Worm (Caenorhabditis elegans): ENCODE data around the gene ZC239.22.
"Not testable (repeated sequence)": the region's sequence is repeated elsewhere in the genome, so short reads cannot be mapped to it uniquely, and the experiment has no call there.

ZC239.22 gene

DNA sequence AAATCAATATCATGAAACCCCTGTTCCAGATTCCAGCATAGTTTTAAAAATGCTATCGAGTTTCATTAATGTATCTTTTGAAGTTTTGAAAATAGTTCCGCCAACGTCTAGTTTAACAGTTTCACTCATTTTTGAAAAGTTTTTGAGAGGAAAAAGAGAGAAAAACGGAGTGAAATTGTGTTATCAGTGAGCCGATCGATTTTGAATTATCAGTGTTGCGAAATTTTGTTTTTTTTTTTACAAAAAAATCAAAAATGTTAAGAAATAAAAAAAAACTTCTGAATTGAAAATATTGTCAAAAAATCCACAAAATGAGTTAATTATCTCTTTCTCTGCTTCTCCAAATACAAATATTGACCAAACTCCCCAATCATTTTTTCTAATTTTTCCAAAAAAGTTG is 2.1 kb upstream of the ZC239.22 start, which contains the start of gene ZC239.13:
TSS of gene ZC239.13 (minus strand) at position 154 of the 400 bp plus-strand sequence.
- no peak for TF ChIP-seq ceh-82 (tag; optimal IDR thresholded peaks at IDR 0.05)
- TF ChIP-seq fos-1 (tag; optimal IDR thresholded peaks at IDR 0.05): peak; percentile 5

DNA sequence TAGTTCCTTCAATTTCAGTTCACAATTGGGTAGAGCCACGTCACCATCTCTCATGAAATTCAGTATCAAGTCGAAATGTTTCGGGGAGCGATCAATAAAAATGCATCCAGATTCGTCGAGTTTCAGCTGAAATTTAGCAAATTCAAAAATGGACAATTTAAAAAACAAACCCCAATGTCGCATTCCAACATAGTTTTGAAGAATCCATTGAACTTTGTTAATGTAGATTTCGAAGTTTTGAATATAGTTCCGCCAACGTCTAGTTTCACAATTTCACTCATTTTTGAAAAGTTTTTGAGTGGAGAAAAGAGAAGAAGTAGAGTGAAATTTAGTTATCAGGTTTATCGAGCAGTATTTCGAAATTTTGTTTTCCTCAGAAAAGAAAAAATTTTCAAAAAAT is 1.1 kb upstream of the ZC239.22 start, which contains the start of gene ZC239.14:
TSS of gene ZC239.14 (minus strand) at position 305 of the 400 bp plus-strand sequence.
- TF ChIP-seq crh-2 (tag; optimal IDR thresholded peaks at IDR 0.05) (no peak), blmp-1 (tag; optimal IDR thresholded peaks at IDR 0.05; ENCODE audit: insufficient read depth) (no peak), nhr-6 (tag; optimal IDR thresholded peaks at IDR 0.05) (no peak), sma-3 (GFP tag; optimal IDR thresholded peaks at IDR 0.05) (no peak), ama-1 (optimal IDR thresholded peaks at IDR 0.05) (no peak), skn-1 (tag; optimal IDR thresholded peaks at IDR 0.05) (no peak), lin-11 (tag; optimal IDR thresholded peaks at IDR 0.05) (no peak), unc-55 (GFP tag; optimal IDR thresholded peaks at IDR 0.05) (no peak), unc-39 (tag; optimal IDR thresholded peaks at IDR 0.05) (no peak), C34F6.9 (tag; optimal IDR thresholded peaks at IDR 0.05) (no peak), gmeb-1 (tag; optimal IDR thresholded peaks at IDR 0.05) (no peak), ztf-4 (tag; optimal IDR thresholded peaks at IDR 0.05) (no peak), elt-1 (tag; optimal IDR thresholded peaks at IDR 0.05) (no peak), ZK546.5 (tag; optimal IDR thresholded peaks at IDR 0.05) (no peak), dmd-4 (tag; optimal IDR thresholded peaks at IDR 0.05) (no peak), peb-1 (tag; optimal IDR thresholded peaks at IDR 0.05) (no peak), mab-5 (tag; optimal IDR thresholded peaks at IDR 0.05) (no peak), nhr-11 (tag; optimal IDR thresholded peaks at IDR 0.05) (no peak), snpc-4 (tag; optimal IDR thresholded peaks at IDR 0.05) (no peak)

ce11 chrII:3215762-3216161 is 4.9 kb downstream of the ZC239.22 start, which contains the start of gene ZC239.3:
Gene ZC239.3, plus strand, starts transcription at chrII:3216062.
- not testable (repeated sequence) for TF ChIP-seq ztf-4 (tag; optimal IDR thresholded peaks at IDR 0.05); ama-1 (optimal IDR thresholded peaks at IDR 0.05); aly-2 (tag; optimal IDR thresholded peaks at IDR 0.05)

DNA sequence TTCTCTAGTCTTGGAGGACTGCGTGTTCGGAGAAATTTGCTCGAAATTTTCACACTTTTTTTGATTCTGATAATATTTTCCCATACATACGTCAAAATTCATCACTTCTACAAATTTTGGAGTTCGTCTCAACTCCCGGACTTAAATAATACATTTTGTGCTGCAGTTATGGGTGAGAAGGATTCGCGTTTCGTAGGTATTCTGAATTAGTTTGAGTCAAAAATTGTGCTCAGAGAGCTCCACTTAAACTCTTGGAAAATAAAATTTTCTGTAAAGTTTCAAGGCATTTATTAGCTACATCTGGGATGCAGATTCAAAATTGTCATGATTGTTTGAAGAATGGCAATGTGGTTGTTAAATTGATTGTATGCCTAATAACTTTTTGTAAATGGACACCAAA is 6.7 kb downstream of the ZC239.22 start, which contains the start of gene ZC239.4:
TSS of gene ZC239.4 (plus strand) at position 301 of the 400 bp plus-strand sequence.
- no peak for TF ChIP-seq gmeb-1 (tag; optimal IDR thresholded peaks at IDR 0.05)
- no peak for TF ChIP-seq lin-39 (tag; optimal IDR thresholded peaks at IDR 0.05)
- no peak for TF ChIP-seq ztf-4 (tag; optimal IDR thresholded peaks at IDR 0.05)
- TF ChIP-seq ceh-82 (tag; optimal IDR thresholded peaks at IDR 0.05): no peak
- TF ChIP-seq crh-2 (tag; optimal IDR thresholded peaks at IDR 0.05): no peak
- no peak for TF ChIP-seq nhr-12 (tag; optimal IDR thresholded peaks at IDR 0.05)
- no peak for TF ChIP-seq alr-1 (tag; optimal IDR thresholded peaks at IDR 0.05)
- no peak for TF ChIP-seq fos-1 (tag; optimal IDR thresholded peaks at IDR 0.05)
- no peak for TF ChIP-seq unc-55 (GFP tag; optimal IDR thresholded peaks at IDR 0.05)
- TF ChIP-seq ama-1 (optimal IDR thresholded peaks at IDR 0.05): no peak
- no peak for TF ChIP-seq nhr-23 (tag; optimal IDR thresholded peaks at IDR 0.05)
- TF ChIP-seq sma-3 (GFP tag; optimal IDR thresholded peaks at IDR 0.05): no peak
- no peak for TF ChIP-seq zag-1 (tag; optimal IDR thresholded peaks at IDR 0.05)

DNA sequence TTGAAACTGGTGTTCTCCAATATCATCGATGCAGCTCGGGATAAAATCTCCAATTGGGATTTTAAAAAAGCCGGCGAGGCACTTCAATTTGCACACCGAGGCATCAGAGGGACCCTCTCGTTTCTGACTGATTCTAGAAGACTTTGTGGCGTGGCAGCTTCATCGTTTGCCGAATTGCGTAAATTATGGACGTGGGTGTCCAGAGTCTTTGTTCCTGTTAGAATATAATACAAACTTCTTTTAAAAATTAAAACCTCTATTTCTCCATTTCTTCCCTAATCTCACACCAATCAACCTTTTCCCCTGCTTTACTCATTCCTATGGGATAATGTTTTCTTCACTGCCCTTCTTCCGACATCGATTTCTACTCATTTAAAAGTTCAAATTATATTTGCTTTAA is 10.3 kb downstream of the ZC239.22 start, which contains the start of gene ZC239.5:
TSS of gene ZC239.5 (plus strand) at position 301 of the 400 bp plus-strand sequence.
- no peak for TF ChIP-seq sma-9 (GFP tag; optimal IDR thresholded peaks at IDR 0.05)
- no peak for TF ChIP-seq sma-9 (tag; optimal IDR thresholded peaks at IDR 0.05)
- TF ChIP-seq ceh-82 (tag; optimal IDR thresholded peaks at IDR 0.05): no peak

DNA sequence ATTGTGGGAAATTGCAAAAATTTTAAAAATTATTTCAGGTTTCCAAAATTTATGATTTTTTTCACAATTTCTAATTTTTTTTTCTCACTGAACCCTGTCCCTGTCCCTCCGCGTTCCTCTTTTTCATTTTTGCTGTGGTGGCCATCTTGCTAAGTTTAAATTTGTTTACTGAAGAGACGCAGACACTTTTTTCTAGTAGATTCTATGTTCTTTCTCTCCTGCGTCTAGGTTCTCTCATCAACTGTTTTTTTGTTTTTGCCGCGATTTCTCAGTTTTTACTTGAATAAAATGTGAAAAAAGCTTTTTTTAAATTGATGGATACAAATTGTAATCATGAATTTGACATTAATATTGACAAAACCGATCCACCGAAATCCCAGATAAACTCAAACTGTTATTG is 11.4 kb downstream of the ZC239.22 start, which contains the start of gene ZC239.6:
TSS of gene ZC239.6 (plus strand) at position 381 of the 400 bp plus-strand sequence.
- peak; percentile 15 for TF ChIP-seq ama-1 (optimal IDR thresholded peaks at IDR 0.05)
- TF ChIP-seq ztf-1 (GFP tag; conservative IDR thresholded peaks at IDR 0.05): no peak
- TF ChIP-seq gmeb-1 (tag; optimal IDR thresholded peaks at IDR 0.05): no peak
- peak; percentile 43 for TF ChIP-seq unc-55 (GFP tag; optimal IDR thresholded peaks at IDR 0.05)
- no peak for TF ChIP-seq sma-3 (GFP tag; optimal IDR thresholded peaks at IDR 0.05)
- TF ChIP-seq lsy-2 (tag; optimal IDR thresholded peaks at IDR 0.05): peak in 1 of 2 experiments; percentile 61
- TF ChIP-seq lin-39 (tag; optimal IDR thresholded peaks at IDR 0.05): no peak
- TF ChIP-seq C34F6.9 (tag; optimal IDR thresholded peaks at IDR 0.05): peak; percentile 80
- peak; percentile 10 for TF ChIP-seq fos-1 (tag; optimal IDR thresholded peaks at IDR 0.05)
- no peak for TF ChIP-seq nhr-77 (tag; optimal IDR thresholded peaks at IDR 0.05)
- TF ChIP-seq sma-9 (GFP tag; optimal IDR thresholded peaks at IDR 0.05): no peak
- no peak for TF ChIP-seq sma-9 (tag; optimal IDR thresholded peaks at IDR 0.05)
- no peak for TF ChIP-seq ZK546.5 (tag; optimal IDR thresholded peaks at IDR 0.05)
